Worm (Caenorhabditis elegans): ENCODE results near the gene phy-4.

DNA sequence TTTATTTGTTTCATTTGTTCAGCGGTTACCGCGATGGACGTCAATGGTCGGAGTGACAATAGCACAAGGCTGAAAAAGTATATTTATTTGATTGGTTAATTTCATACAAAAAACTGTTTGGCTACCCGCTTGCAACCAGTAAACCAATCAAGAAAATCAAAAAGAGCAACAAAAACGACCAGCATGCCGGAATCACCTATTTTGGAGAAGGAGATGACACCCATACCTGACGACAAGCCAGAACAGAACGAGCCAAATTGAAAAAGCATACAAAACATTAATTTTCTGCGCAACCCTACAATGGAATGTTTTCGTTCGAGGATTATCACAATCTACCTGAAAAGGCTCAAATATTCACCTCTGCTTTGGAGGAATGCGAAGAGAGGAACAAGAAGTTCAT is 23.0 kb downstream of the phy-4 start, which contains the start of gene Y43F8B.7:
- TF ChIP-seq mec-3 (tag; optimal IDR thresholded peaks at IDR 0.05; ENCODE audit: borderline replicate concordance): no peak
- no peak for TF ChIP-seq fkh-6 (tag; optimal IDR thresholded peaks at IDR 0.05)
- no peak for TF ChIP-seq unc-42 (tag; optimal IDR thresholded peaks at IDR 0.05)
- no peak for TF ChIP-seq nhr-11 (tag; optimal IDR thresholded peaks at IDR 0.05)
